Fruit fly (Drosophila melanogaster) whole organism, prepupa: ENCODE data around the gene CG5087.

Experiments
- Blimp-1 ChIP-seq: fragments of 200-800 bp; sonication (Bioruptor generic); optimal IDR thresholded peaks from 3 replicates; lab custom pipeline; 2017; ENCODE audit warnings: missing biosample characterization, missing genetic modification characterization, mild to moderate bottlenecking, moderate library complexity, missing genetic modification reagents
- CG1621 ChIP-seq: fragments of 200-800 bp; sonication (Bioruptor generic); optimal IDR thresholded peaks from 3 replicates; lab custom pipeline; 2018; ENCODE audit warnings: missing biosample characterization, mild to moderate bottlenecking, missing genetic modification characterization
- CG3032 ChIP-seq: fragments of 200-800 bp; optimal IDR thresholded peaks from 2 replicates; lab custom pipeline; 2019; ENCODE audit warnings: missing biosample characterization, mild to moderate bottlenecking, missing genetic modification characterization, moderate library complexity
- CG31627 ChIP-seq: fragments of 200-800 bp; sonication (Bioruptor generic); optimal IDR thresholded peaks from 3 replicates; lab custom pipeline; 2016; ENCODE audit warnings: missing biosample characterization, missing genetic modification characterization
- CG32006 ChIP-seq: fragments of 200-800 bp; sonication (Bioruptor generic); optimal IDR thresholded peaks from 3 replicates; lab custom pipeline; 2017; ENCODE audit warnings: missing biosample characterization, mild to moderate bottlenecking, missing genetic modification characterization
- CG34406 ChIP-seq: fragments of 200-800 bp; sonication (Bioruptor generic); optimal IDR thresholded peaks from 3 replicates; lab custom pipeline; 2016; ENCODE audit warnings: missing biosample characterization, missing genetic modification characterization
- CG4318 ChIP-seq: fragments of 200-800 bp; sonication (Bioruptor generic); optimal IDR thresholded peaks from 3 replicates; lab custom pipeline; 2017; ENCODE audit warnings: missing biosample characterization, mild to moderate bottlenecking, missing genetic modification characterization
- CG6854 ChIP-seq: fragments of 200-800 bp; sonication (Bioruptor generic); optimal IDR thresholded peaks from 2 replicates; lab custom pipeline; 2017; ENCODE audit warnings: missing biosample characterization, mild to moderate bottlenecking, missing genetic modification characterization
- CG7368 ChIP-seq: fragments of 200-800 bp; sonication (Bioruptor generic); optimal IDR thresholded peaks from 3 replicates; lab custom pipeline; 2016; ENCODE audit warnings: missing biosample characterization, missing genetic modification characterization
- CG8119 ChIP-seq: fragments of 200-800 bp; sonication (Bioruptor generic); IDR thresholded peaks from 3 replicates; pipeline ENCODE4 v1.3.6; 2022; ENCODE audit warnings: missing biosample characterization, missing genetic modification characterization
- CG8632 ChIP-seq: fragments of 200-800 bp; sonication (Bioruptor generic); optimal IDR thresholded peaks from 3 replicates; lab custom pipeline; 2016; ENCODE audit warnings: missing biosample characterization, missing genetic modification characterization
- Eip75B ChIP-seq: fragments of 200-800 bp; sonication (Bioruptor generic); optimal IDR thresholded peaks from 3 replicates; lab custom pipeline; 2016; ENCODE audit warnings: missing biosample characterization, missing genetic modification characterization
- Eip78C ChIP-seq: fragments of 200-800 bp; sonication (Bioruptor generic); peaks from one replicate; lab custom pipeline; 2016; ENCODE audit warnings: missing biosample characterization, missing genetic modification characterization
- Eip93F ChIP-seq: fragments of 200-800 bp; sonication (Bioruptor generic); optimal IDR thresholded peaks from 2 replicates; lab custom pipeline; 2016; ENCODE audit warnings: missing biosample characterization, mild to moderate bottlenecking, missing genetic modification characterization
- Ets21C ChIP-seq: fragments of 200-800 bp; sonication (Bioruptor generic); optimal IDR thresholded peaks from 3 replicates; lab custom pipeline; 2016; ENCODE audit warnings: missing biosample characterization, missing genetic modification characterization
- Gug ChIP-seq: fragments of 200-800 bp; sonication (Bioruptor generic); IDR thresholded peaks from 2 replicates; pipeline ENCODE4 v1.3.6; 2022; ENCODE audit warnings: missing biosample characterization, missing genetic modification characterization
- Hr39 ChIP-seq: fragments of 200-800 bp; sonication (Bioruptor generic); optimal IDR thresholded peaks from 2 replicates; lab custom pipeline; 2016; ENCODE audit warnings: missing biosample characterization, missing genetic modification characterization
- Lpt ChIP-seq: fragments of 200-800 bp; sonication (Bioruptor generic); optimal IDR thresholded peaks from 3 replicates; lab custom pipeline; 2016; ENCODE audit warnings: missing biosample characterization, missing genetic modification characterization
- Met ChIP-seq: fragments of 200-800 bp; sonication (Bioruptor generic); optimal IDR thresholded peaks from 3 replicates; lab custom pipeline; 2016; ENCODE audit warnings: missing biosample characterization, missing genetic modification characterization
- Smox ChIP-seq: fragments of 200-800 bp; sonication (Bioruptor generic); optimal IDR thresholded peaks from 3 replicates; lab custom pipeline; 2016; ENCODE audit warnings: missing biosample characterization, missing genetic modification characterization
- Sox102F ChIP-seq: fragments of 200-800 bp; sonication (Bioruptor generic); optimal IDR thresholded peaks from 2 replicates; lab custom pipeline; 2016; ENCODE audit warnings: missing biosample characterization, mild to moderate bottlenecking, missing genetic modification characterization
- Sox14 ChIP-seq: fragments of 200-800 bp; sonication (Bioruptor generic); optimal IDR thresholded peaks from 3 replicates; lab custom pipeline; 2016; ENCODE audit warnings: missing biosample characterization, missing genetic modification characterization
- Sox15 ChIP-seq: fragments of 200-800 bp; sonication (Bioruptor generic); optimal IDR thresholded peaks from 3 replicates; lab custom pipeline; 2016; ENCODE audit warnings: missing biosample characterization, missing genetic modification characterization
- achi ChIP-seq: fragments of 200-800 bp; sonication (Bioruptor generic); optimal IDR thresholded peaks from 3 replicates; lab custom pipeline; 2016; ENCODE audit warnings: missing biosample characterization, missing genetic modification characterization
- eg ChIP-seq: fragments of 200-800 bp; sonication (Bioruptor generic); IDR thresholded peaks from 3 replicates; pipeline ENCODE4 v1.3.6; 2022; ENCODE audit warnings: missing biosample characterization, missing genetic modification characterization
- esn ChIP-seq: fragments of 200-800 bp; sonication (Bioruptor generic); optimal IDR thresholded peaks from 2 replicates; lab custom pipeline; 2016; ENCODE audit warnings: missing biosample characterization, mild to moderate bottlenecking, missing genetic modification characterization, moderate library complexity
- fd85E ChIP-seq: fragments of 200-800 bp; sonication (Bioruptor generic); optimal IDR thresholded peaks from 3 replicates; lab custom pipeline; 2016; ENCODE audit warnings: missing biosample characterization, missing genetic modification characterization
- fkh ChIP-seq: fragments of 200-800 bp; sonication (Bioruptor generic); optimal IDR thresholded peaks from 3 replicates; lab custom pipeline; 2017; ENCODE audit warnings: missing biosample characterization, mild to moderate bottlenecking, missing genetic modification characterization, moderate library complexity
- pdm3 ChIP-seq: fragments of 200-800 bp; sonication (Bioruptor generic); optimal IDR thresholded peaks from 3 replicates; lab custom pipeline; 2016; ENCODE audit warnings: missing biosample characterization, missing genetic modification characterization
- ss ChIP-seq, 2 experiments: fragments of 200-800 bp; sonication (Bioruptor generic); optimal IDR thresholded peaks; 2 replicates in 1 of 2; 3 replicates in 1 of 2; lab custom pipeline; 2017 to 2018; ENCODE audit warnings: mild to moderate bottlenecking in 2 of 2, missing biosample characterization in 2 of 2, missing genetic modification characterization in 2 of 2, moderate library complexity in 1 of 2
- svp ChIP-seq: fragments of 200-800 bp; sonication (Bioruptor generic); peaks from one replicate; lab custom pipeline; 2016; ENCODE audit warnings: missing biosample characterization, missing genetic modification characterization
- topi ChIP-seq: fragments of 200-800 bp; sonication (Bioruptor generic); optimal IDR thresholded peaks from 3 replicates; lab custom pipeline; 2016; ENCODE audit warnings: missing biosample characterization, missing genetic modification characterization

CG5087 gene

DNA sequence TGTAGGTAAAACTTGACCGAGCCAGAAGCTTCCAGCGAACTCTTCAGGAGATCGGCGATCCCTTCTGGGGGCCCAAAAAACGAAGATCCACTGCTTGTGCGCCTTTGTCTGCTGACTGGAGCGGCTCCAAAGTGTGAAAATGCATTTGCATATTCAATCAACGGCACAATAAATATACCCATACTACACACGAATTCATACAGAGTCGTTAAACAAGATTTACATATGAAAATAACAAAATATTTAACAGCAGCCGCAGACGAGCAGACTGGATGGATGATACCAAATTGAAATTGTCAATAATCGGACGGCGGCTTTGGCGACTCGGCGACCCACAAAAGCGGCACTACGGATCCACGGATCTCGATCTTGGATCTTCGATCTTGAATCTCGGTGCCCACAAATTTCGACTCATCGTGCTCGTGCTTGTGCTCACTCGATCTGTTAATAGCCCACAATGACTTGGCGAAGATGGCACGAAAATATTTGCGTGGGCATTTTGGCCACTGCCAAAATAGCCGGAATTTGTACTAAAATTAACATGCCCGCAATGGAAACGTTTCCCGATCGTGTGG lies 29.2 kb downstream of the CG5087 start:
- TF ChIP-seq fkh (GFP tag; lab: Kevin White, UChicago) (peak; percentile 40), topi (GFP tag; lab: Kevin White, UChicago) (no peak)

DNA sequence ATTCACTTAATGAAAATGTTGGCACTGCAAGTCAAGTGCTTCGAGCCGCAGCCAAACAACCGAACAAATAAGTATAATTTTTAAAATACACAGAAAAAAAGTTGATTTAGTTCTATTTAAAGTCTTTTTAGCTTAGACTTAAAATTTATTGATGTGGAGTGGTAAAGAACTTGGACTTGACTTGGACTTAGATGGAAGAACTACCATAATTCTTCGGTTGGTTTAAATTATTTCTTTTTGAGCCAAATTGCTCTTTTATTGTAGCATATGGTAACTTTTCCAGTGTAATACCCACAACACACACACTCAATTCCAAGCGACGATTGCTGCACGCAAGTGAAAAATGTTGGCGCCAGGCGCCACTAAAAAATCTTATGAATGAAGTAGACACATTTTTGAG lies 30.1 kb downstream of the CG5087 start:
- TF ChIP-seq CG32006 (GFP tag; lab: Kevin White, UChicago) (peak; percentile 11), Ets21C (GFP tag; lab: Kevin White, UChicago) (no peak), eg (GFP tag; lab: Robert Waterston, UW) (no peak), CG34406 (GFP tag; lab: Kevin White, UChicago) (no peak), Hr39 (GFP tag; lab: Kevin White, UChicago) (peak; percentile 26), CG7368 (GFP tag; lab: Kevin White, UChicago) (no peak), Sox14 (no peak), pdm3 (GFP tag; lab: Kevin White, UChicago) (peak; percentile 4), Sox102F (GFP tag; lab: Kevin White, UChicago) (no peak), CG31627 (GFP tag; lab: Kevin White, UChicago) (peak; percentile 6), CG4318 (GFP tag; lab: Kevin White, UChicago) (no peak), CG3032 (tag; lab: Kevin White, UChicago) (no peak), fkh (GFP tag; lab: Kevin White, UChicago) (no peak), CG6854 (GFP tag; lab: Kevin White, UChicago) (no peak), CG8632 (GFP tag; lab: Kevin White, UChicago) (no peak), Gug (GFP tag; lab: Robert Waterston, UW) (no peak), ss (GFP tag; optimal IDR thresholded peaks at IDR 0.05; lab: Kevin White, UChicago) (peak in 1 of 2 experiments; percentile 32), achi (GFP tag; lab: Kevin White, UChicago) (peak; percentile 15), Eip78C (GFP tag; lab: Kevin White, UChicago) (peak; percentile 72)

DNA sequence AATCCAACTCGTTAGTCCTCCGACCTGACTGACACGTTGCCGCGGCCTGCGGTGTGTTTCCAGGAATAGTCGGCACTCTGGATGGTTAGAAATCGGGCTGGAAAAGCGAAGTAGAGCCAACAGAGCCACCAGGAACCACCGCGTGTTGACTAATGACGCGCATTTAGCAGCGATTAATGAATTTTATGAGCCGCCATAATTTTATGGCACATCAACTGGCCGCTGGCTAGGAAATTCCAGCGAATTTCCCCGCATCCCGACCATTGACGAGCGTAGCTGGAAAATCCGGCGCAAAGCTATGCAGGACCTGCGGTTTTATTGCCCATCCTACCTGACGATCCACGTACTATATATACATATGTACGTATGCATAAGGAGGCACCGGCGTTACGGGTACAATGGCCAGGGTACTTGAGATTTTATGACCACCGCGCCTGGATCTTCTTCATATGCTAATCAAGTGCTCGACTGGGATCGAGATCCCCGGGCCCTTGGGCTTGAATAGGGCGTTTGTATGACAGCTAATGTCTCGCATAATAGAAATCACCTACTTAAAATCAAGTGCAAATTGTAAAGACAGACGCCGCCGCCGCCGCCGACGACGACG lies 31.3 kb downstream of the CG5087 start:
- TF ChIP-seq CG7368 (GFP tag; lab: Kevin White, UChicago), result no peak
- peak; percentile 3 for TF ChIP-seq svp (GFP tag; lab: Kevin White, UChicago)

DNA sequence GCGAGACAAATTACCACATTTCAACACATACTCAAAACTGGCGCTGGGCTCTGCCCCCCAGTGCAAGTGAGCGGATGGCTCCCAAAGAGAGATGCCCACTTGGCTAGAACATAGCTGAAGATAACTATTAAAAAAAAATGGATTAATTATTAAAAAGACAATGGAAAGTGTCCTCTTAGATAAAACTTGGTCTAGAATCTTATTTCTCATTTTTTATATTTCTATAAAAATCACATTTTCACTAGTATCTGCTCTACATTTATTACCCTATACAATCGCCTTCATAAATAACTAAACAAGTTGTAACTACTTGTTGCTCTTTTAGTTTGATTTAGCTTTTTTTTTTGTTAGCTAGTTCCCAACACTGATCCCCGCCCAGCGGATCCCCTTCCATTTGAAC lies 34.9 kb downstream of the CG5087 start:
- TF ChIP-seq Hr39 (GFP tag; lab: Kevin White, UChicago), result no peak
- TF ChIP-seq svp (GFP tag; lab: Kevin White, UChicago), result peak; percentile 46
- no peak for TF ChIP-seq Eip93F (GFP tag; lab: Kevin White, UChicago)
- TF ChIP-seq CG7368 (GFP tag; lab: Kevin White, UChicago), result no peak
- TF ChIP-seq Sox15 (GFP tag; lab: Kevin White, UChicago), result no peak
- TF ChIP-seq Lpt (GFP tag; lab: Kevin White, UChicago), result no peak
- peak; percentile 38 for TF ChIP-seq Met
- no peak for TF ChIP-seq Eip75B (GFP tag; lab: Kevin White, UChicago)
- TF ChIP-seq CG1621 (tag; lab: Kevin White, UChicago), result no peak
- TF ChIP-seq esn, result peak; percentile 17
- no peak for TF ChIP-seq CG6854 (GFP tag; lab: Kevin White, UChicago)
- peak; percentile 34 for TF ChIP-seq Eip78C (GFP tag; lab: Kevin White, UChicago)
- TF ChIP-seq CG8119 (GFP tag; lab: Robert Waterston, UW), result 0 out of 3 replicates have a peak, but pooled peaks have one; percentile 26
- TF ChIP-seq topi (GFP tag; lab: Kevin White, UChicago), result peak; percentile 23
- TF ChIP-seq Smox (GFP tag; lab: Kevin White, UChicago), result peak; percentile 20
- TF ChIP-seq Blimp-1 (GFP tag; lab: Kevin White, UChicago), result no peak
- TF ChIP-seq CG31627 (GFP tag; lab: Kevin White, UChicago), result peak; percentile 5
- TF ChIP-seq fd85E, result no peak
